Fruit fly (Drosophila melanogaster) whole organism, embryonic: ENCODE data around the gene CG1801.

Source experiments
- Abd-B ChIP-seq: fragments of 200-800 bp; sonication (Bioruptor generic); optimal IDR thresholded peaks from 2 replicates; lab custom pipeline; 2018; ENCODE audit warnings: missing biosample characterization, mild to moderate bottlenecking, missing genetic modification characterization, moderate library complexity
- Antp ChIP-seq: fragments of 200-800 bp; sonication (Bioruptor generic); optimal IDR thresholded peaks from 3 replicates; lab custom pipeline; 2016; ENCODE audit warnings: missing biosample characterization, missing genetic modification characterization
- Bgb ChIP-seq: fragments of 200-800 bp; sonication (Bioruptor generic); IDR thresholded peaks from 2 replicates; pipeline ENCODE4 v1.3.6; 2022; ENCODE audit warnings: missing biosample characterization, missing genetic modification characterization; ENCODE audit not compliant: partially characterized antibody
- C15 ChIP-seq: fragments of 200-800 bp; sonication (Bioruptor generic); IDR thresholded peaks from 3 replicates; pipeline ENCODE4 v1.3.6; 2022; ENCODE audit warnings: missing biosample characterization, missing genetic modification characterization
- CG10366 ChIP-seq: fragments of 200-800 bp; sonication (Bioruptor generic); IDR thresholded peaks from 2 replicates; pipeline ENCODE4 v1.3.6; 2022; ENCODE audit warnings: missing biosample characterization, missing genetic modification characterization
- CG10654 ChIP-seq: fragments of 200-800 bp; sonication (Bioruptor generic); optimal IDR thresholded peaks from 2 replicates; lab custom pipeline; 2016; ENCODE audit warnings: missing biosample characterization, missing genetic modification characterization
- CG11085 ChIP-seq: fragments of 200-800 bp; sonication (Bioruptor generic); IDR thresholded peaks from 2 replicates; pipeline ENCODE4 v1.3.6; 2022; ENCODE audit warnings: missing biosample characterization, missing genetic modification characterization
- CG15601 ChIP-seq: fragments of 200-800 bp; sonication (Bioruptor generic); optimal IDR thresholded peaks from 3 replicates; lab custom pipeline; 2019; ENCODE audit warnings: missing biosample characterization, mild to moderate bottlenecking, missing genetic modification characterization, moderate library complexity
- CG1602 ChIP-seq: fragments of 200-800 bp; sonication (Bioruptor generic); optimal IDR thresholded peaks from 3 replicates; lab custom pipeline; 2016; ENCODE audit warnings: missing biosample characterization, missing genetic modification characterization
- CG17385 ChIP-seq: fragments of 200-800 bp; sonication (Bioruptor generic); optimal IDR thresholded peaks from 3 replicates; lab custom pipeline; 2018; ENCODE audit warnings: missing biosample characterization, mild to moderate bottlenecking, missing genetic modification characterization
- CG32532 ChIP-seq: fragments of 200-800 bp; sonication (Bioruptor generic); IDR thresholded peaks from 2 replicates; pipeline ENCODE4 v1.3.6; 2022; ENCODE audit warnings: missing biosample characterization, missing genetic modification characterization
- CG34376 ChIP-seq: fragments of 200-800 bp; sonication (Bioruptor generic); optimal IDR thresholded peaks from 2 replicates; lab custom pipeline; 2018; ENCODE audit warnings: missing biosample characterization, mild to moderate bottlenecking, missing genetic modification characterization
- CG5180 ChIP-seq: fragments of 200-800 bp; sonication (Bioruptor generic); optimal IDR thresholded peaks from 3 replicates; lab custom pipeline; 2017; ENCODE audit warnings: missing biosample characterization, missing genetic modification characterization, mild to moderate bottlenecking, moderate library complexity, missing genetic modification reagents
- CG5245 ChIP-seq: fragments of 200-800 bp; sonication (Bioruptor generic); optimal IDR thresholded peaks from 3 replicates; lab custom pipeline; 2016; ENCODE audit warnings: missing biosample characterization, missing genetic modification characterization
- CG7357 ChIP-seq: fragments of 200-800 bp; sonication (Bioruptor generic); IDR thresholded peaks from 3 replicates; pipeline ENCODE4 v1.3.6; 2022; ENCODE audit warnings: missing biosample characterization, missing genetic modification characterization
- CG7745 ChIP-seq: fragments of 200-800 bp; sonication (Bioruptor generic); optimal IDR thresholded peaks from 2 replicates; lab custom pipeline; 2018; ENCODE audit warnings: missing biosample characterization, mild to moderate bottlenecking, missing genetic modification characterization, moderate library complexity
- CG7928 ChIP-seq: fragments of 200-800 bp; sonication (Bioruptor generic); optimal IDR thresholded peaks from 2 replicates; lab custom pipeline; 2017; ENCODE audit warnings: missing biosample characterization, mild to moderate bottlenecking, missing genetic modification characterization
- CG8089 ChIP-seq: fragments of 200-800 bp; sonication (Bioruptor generic); optimal IDR thresholded peaks from 3 replicates; lab custom pipeline; 2016; ENCODE audit warnings: missing biosample characterization, missing genetic modification characterization
- CG9932 ChIP-seq: fragments of 200-800 bp; sonication (Bioruptor generic); IDR thresholded peaks from 2 replicates; pipeline ENCODE4 v1.3.6; 2022; ENCODE audit warnings: missing biosample characterization, missing genetic modification characterization
- CkIIα-i1 ChIP-seq: fragments of 200-800 bp; sonication (Bioruptor generic); IDR thresholded peaks from 2 replicates; pipeline ENCODE4 v1.3.6; 2022; ENCODE audit warnings: missing biosample characterization, missing genetic modification characterization
- Dll ChIP-seq: fragments of 200-800 bp; sonication (Bioruptor generic); IDR thresholded peaks from 4 replicates; pipeline ENCODE4 v1.3.6; 2022; ENCODE audit warnings: missing biosample characterization, missing genetic modification characterization; ENCODE audit not compliant: partially characterized antibody
- Dref ChIP-seq: fragments of 200-800 bp; sonication (Bioruptor generic); IDR thresholded peaks from 2 replicates; pipeline ENCODE4 v1.3.6; 2022; ENCODE audit warnings: missing biosample characterization, missing genetic modification characterization
- Fer2 ChIP-seq: fragments of 200-800 bp; sonication (Bioruptor generic); optimal IDR thresholded peaks from 2 replicates; lab custom pipeline; 2018; ENCODE audit warnings: missing biosample characterization, mild to moderate bottlenecking, missing genetic modification characterization, moderate library complexity
- Hr39 ChIP-seq: fragments of >200 bp; optimal IDR thresholded peaks from 2 replicates; lab custom pipeline; 2017
- Lhr ChIP-seq: fragments of 200-800 bp; sonication (Bioruptor generic); optimal IDR thresholded peaks from 3 replicates; lab custom pipeline; 2017; ENCODE audit warnings: mild to moderate bottlenecking, missing biosample characterization, missing genetic modification reagents, missing genetic modification characterization
- Meics ChIP-seq: fragments of 200-800 bp; sonication (Bioruptor generic); optimal IDR thresholded peaks from 2 replicates; lab custom pipeline; 2017; ENCODE audit warnings: missing biosample characterization, mild to moderate bottlenecking, missing genetic modification characterization
- Nf-YB ChIP-seq: fragments of 200-800 bp; sonication (Bioruptor generic); optimal IDR thresholded peaks from 3 replicates; lab custom pipeline; 2019; ENCODE audit warnings: missing biosample characterization, mild to moderate bottlenecking, missing genetic modification characterization, moderate library complexity
- NfI ChIP-seq: fragments of 200-800 bp; sonication (Bioruptor generic); optimal IDR thresholded peaks from 3 replicates; lab custom pipeline; 2018; ENCODE audit warnings: missing biosample characterization, mild to moderate bottlenecking, missing genetic modification characterization, moderate library complexity
- Spps ChIP-seq: fragments of 200-800 bp; sonication (Bioruptor generic); optimal IDR thresholded peaks from 2 replicates; lab custom pipeline; 2018; ENCODE audit warnings: missing biosample characterization, mild to moderate bottlenecking, missing genetic modification characterization
- aop ChIP-seq: fragments of 200-800 bp; sonication (Bioruptor generic); IDR thresholded peaks from 2 replicates; pipeline ENCODE4 v1.3.6; 2022; ENCODE audit warnings: missing biosample characterization, missing genetic modification characterization
- ato ChIP-seq: fragments of 200-800 bp; sonication (Bioruptor generic); IDR thresholded peaks from 2 replicates; pipeline ENCODE4 v1.3.6; 2022; ENCODE audit warnings: missing biosample characterization, missing genetic modification characterization; ENCODE audit not compliant: partially characterized antibody
- bowl ChIP-seq: fragments of 200-800 bp; sonication (Bioruptor generic); IDR thresholded peaks from 2 replicates; pipeline ENCODE4 v1.3.6; 2022; ENCODE audit warnings: missing biosample characterization, missing genetic modification characterization
- caup ChIP-seq: fragments of 200-800 bp; sonication (Bioruptor generic); optimal IDR thresholded peaks from 3 replicates; lab custom pipeline; 2017; ENCODE audit warnings: missing biosample characterization, mild to moderate bottlenecking, missing genetic modification characterization, moderate library complexity; ENCODE audit not compliant: severe bottlenecking
- dm ChIP-seq: fragments of 200-800 bp; sonication (Bioruptor generic); optimal IDR thresholded peaks from 3 replicates; lab custom pipeline; 2016; ENCODE audit warnings: missing biosample characterization, missing genetic modification characterization
- dysf ChIP-seq: fragments of 200-800 bp; sonication (Bioruptor generic); IDR thresholded peaks from 3 replicates; pipeline ENCODE4 v1.3.6; 2022; ENCODE audit warnings: missing biosample characterization, missing genetic modification characterization
- eve ChIP-seq, 2 experiments: fragments of >200 bp; optimal IDR thresholded peaks; 2 replicates each; lab custom pipeline; 2017; ENCODE audit warnings: missing biosample characterization in 2 of 2, missing genetic modification characterization in 2 of 2
- fd3F ChIP-seq: fragments of 200-800 bp; sonication (Bioruptor generic); optimal IDR thresholded peaks from 2 replicates; lab custom pipeline; 2018; ENCODE audit warnings: missing biosample characterization, mild to moderate bottlenecking, missing genetic modification characterization, moderate library complexity
- grau ChIP-seq: fragments of 200-800 bp; optimal IDR thresholded peaks from 3 replicates; lab custom pipeline; 2019; ENCODE audit warnings: missing biosample characterization, mild to moderate bottlenecking, missing genetic modification characterization, moderate library complexity
- h ChIP-seq: fragments of >200 bp; optimal IDR thresholded peaks from 2 replicates; lab custom pipeline; 2017
- hth ChIP-seq: fragments of >200 bp; optimal IDR thresholded peaks from 2 replicates; lab custom pipeline; 2017; ENCODE audit warnings: inconsistent platforms
- inv ChIP-seq: fragments of 200-800 bp; sonication (Bioruptor generic); IDR thresholded peaks from 2 replicates; pipeline ENCODE4 v1.3.6; 2022; ENCODE audit warnings: missing biosample characterization, missing genetic modification characterization; ENCODE audit not compliant: partially characterized antibody
- jigr1 ChIP-seq: fragments of 200-800 bp; sonication (Bioruptor generic); IDR thresholded peaks from 3 replicates; pipeline ENCODE4 v1.3.6; 2022; ENCODE audit warnings: missing biosample characterization, missing genetic modification characterization
- klu ChIP-seq: fragments of 200-800 bp; sonication (Bioruptor generic); IDR thresholded peaks from 2 replicates; pipeline ENCODE4 v1.3.6; 2022; ENCODE audit warnings: missing biosample characterization, missing genetic modification characterization
- lov ChIP-seq, 2 experiments: fragments of 200-800 bp in 1 of 2; fragments of >200 bp in 1 of 2; sonication (Bioruptor generic) in 1 of 2; IDR thresholded peaks in 1 of 2; optimal IDR thresholded peaks in 1 of 2; 2 replicates in 1 of 2; 3 replicates in 1 of 2; pipeline versions ENCODE4 v1.3.6 to Lab custom; 2017 to 2022; ENCODE audit warnings: missing biosample characterization in 1 of 2, missing genetic modification characterization in 1 of 2
- pfk ChIP-seq: fragments of 200-800 bp; sonication (Bioruptor generic); optimal IDR thresholded peaks from 2 replicates; lab custom pipeline; 2018; ENCODE audit warnings: missing biosample characterization, mild to moderate bottlenecking, missing genetic modification characterization, moderate library complexity
- repo ChIP-seq: fragments of 200-800 bp; sonication (Bioruptor generic); optimal IDR thresholded peaks from 2 replicates; lab custom pipeline; 2016; ENCODE audit warnings: missing biosample characterization, missing genetic modification characterization
- slbo ChIP-seq: fragments of 200-800 bp; sonication (Bioruptor generic); IDR thresholded peaks from 2 replicates; pipeline ENCODE4 v1.3.6; 2022; ENCODE audit warnings: missing biosample characterization, missing genetic modification characterization
- tap ChIP-seq: fragments of 200-800 bp; optimal IDR thresholded peaks from 3 replicates; lab custom pipeline; 2019; ENCODE audit warnings: missing biosample characterization, mild to moderate bottlenecking, missing genetic modification characterization, moderate library complexity
- usp ChIP-seq: fragments of >200 bp; optimal IDR thresholded peaks from 2 replicates; lab custom pipeline; 2017; ENCODE audit warnings: missing biosample characterization, missing genetic modification characterization
- zf30C ChIP-seq: fragments of 200-800 bp; sonication (Bioruptor generic); optimal IDR thresholded peaks from 3 replicates; lab custom pipeline; 2018; ENCODE audit warnings: missing biosample characterization, mild to moderate bottlenecking, missing genetic modification characterization
- zfh1 ChIP-seq: fragments of 200-800 bp; sonication (Bioruptor generic); IDR thresholded peaks from 3 replicates; pipeline ENCODE4 v1.3.6; 2022; ENCODE audit warnings: missing biosample characterization, missing genetic modification characterization

Gene CG1801

DNA sequence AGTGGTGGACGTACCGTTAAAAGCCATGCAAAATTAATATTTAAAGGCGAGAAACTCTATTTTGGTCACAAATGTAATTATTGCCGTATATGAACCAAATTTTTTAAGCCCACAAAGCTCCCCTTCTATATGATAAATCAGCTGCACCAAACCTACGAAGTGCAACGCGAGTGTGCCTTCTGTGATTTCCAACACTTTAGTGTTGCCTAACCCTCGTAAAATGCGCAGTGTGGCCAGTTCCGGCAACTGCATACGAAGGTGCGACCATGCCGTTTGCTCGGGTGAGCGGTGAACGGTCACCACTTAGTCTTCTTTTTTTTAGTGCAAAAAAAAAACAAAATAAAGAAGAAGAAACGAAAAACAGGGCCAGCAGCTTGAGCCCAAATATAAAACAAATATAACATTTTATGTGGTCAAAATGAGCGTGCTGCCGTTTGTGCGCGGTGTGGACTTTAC lies 22.2 kb upstream of the CG1801 start, which contains the start of the genes tty and fliI (continued):
- peak; percentile 60 for TF ChIP-seq tap
- TF ChIP-seq usp (GFP tag; lab: Kevin White, UChicago): no peak
- peak; percentile 75 for TF ChIP-seq CG7357 (GFP tag; lab: Robert Waterston, UW)
- TF ChIP-seq CG7928: peak; percentile 46
- peak; percentile 47 for TF ChIP-seq Spps
- TF ChIP-seq CG32532 (GFP tag; lab: Robert Waterston, UW): peak; percentile 92
- TF ChIP-seq Antp (GFP tag; lab: Kevin White, UChicago): peak; percentile 88
- TF ChIP-seq slbo (GFP tag; lab: Robert Waterston, UW): peak; percentile 95
- peak; percentile 83 for TF ChIP-seq Meics (GFP tag; lab: Kevin White, UChicago)
- peak; percentile 62 for TF ChIP-seq CG5245 (GFP tag; lab: Kevin White, UChicago)
- TF ChIP-seq hth: no peak
- peak; percentile 75 for TF ChIP-seq grau (tag; lab: Kevin White, UChicago)
- TF ChIP-seq dysf: peak; percentile 91
- peak; percentile 88 for TF ChIP-seq Lhr
- peak; percentile 58 for TF ChIP-seq CG34376
- TF ChIP-seq aop (GFP tag; lab: Robert Waterston, UW): peak; percentile 60; the same call in 1 of the 2 replicates
- peak; percentile 83 for TF ChIP-seq CG11085
- no peak for TF ChIP-seq Hr39 (lab: Kevin White, UChicago)
- peak; percentile 46 for TF ChIP-seq Dref (GFP tag; lab: Robert Waterston, UW)
- peak; percentile 33 for TF ChIP-seq pfk (GFP tag; lab: Kevin White, UChicago)
- peak; percentile 91 for TF ChIP-seq CG9932 (GFP tag; lab: Robert Waterston, UW)
- peak; percentile 1 for TF ChIP-seq Fer2 (tag; lab: Kevin White, UChicago)
- peak; percentile 68 for TF ChIP-seq CG8089 (GFP tag; lab: Kevin White, UChicago)
- TF ChIP-seq zfh1 (GFP tag; lab: Robert Waterston, UW): peak; percentile 93
- peak; percentile 32; the same call in 1 of the 2 replicates for TF ChIP-seq inv (GFP tag; lab: Robert Waterston, UW)
- no peak for TF ChIP-seq eve (GFP tag; optimal IDR thresholded peaks at IDR 0.05; lab: Kevin White, UChicago)
- peak; percentile 85 for TF ChIP-seq klu (GFP tag; lab: Robert Waterston, UW)
- no peak for TF ChIP-seq CG5180 (GFP tag; lab: Kevin White, UChicago)
- TF ChIP-seq jigr1 (GFP tag; lab: Robert Waterston, UW): peak; percentile 78; the same call in 2 of the 3 replicates
- peak; percentile 67 for TF ChIP-seq fd3F (GFP tag; lab: Kevin White, UChicago)
- no peak for TF ChIP-seq h
- peak; percentile 90 for TF ChIP-seq CG10366
- no peak for TF ChIP-seq lov (optimal IDR thresholded peaks at IDR 0.05; lab: Kevin White, UChicago)
- peak; percentile 85 for TF ChIP-seq lov (GFP tag; IDR thresholded peaks at IDR 0.05; lab: Robert Waterston, UW)
- TF ChIP-seq Dll: 0 out of 4 replicates have a peak, but pooled peaks have one; percentile 24
- peak; percentile 46 for TF ChIP-seq CG15601
- 0 out of 2 replicates have a peak, but pooled peaks have one; percentile 25 for TF ChIP-seq CkIIα-i1 (GFP tag; lab: Robert Waterston, UW)
- TF ChIP-seq CG10654 (GFP tag; lab: Kevin White, UChicago): peak; percentile 78
- no peak for TF ChIP-seq zf30C (GFP tag; lab: Kevin White, UChicago)
- TF ChIP-seq repo (GFP tag; lab: Kevin White, UChicago): peak; percentile 74
- TF ChIP-seq Abd-B: peak; percentile 89
- TF ChIP-seq Nf-YB (GFP tag; lab: Kevin White, UChicago): peak; percentile 37
- peak; percentile 90 for TF ChIP-seq CG17385 (GFP tag; lab: Kevin White, UChicago)
- no peak for TF ChIP-seq CG7745 (tag; lab: Kevin White, UChicago)
- peak; percentile 80 for TF ChIP-seq CG1602 (GFP tag; lab: Kevin White, UChicago)
- TF ChIP-seq C15 (GFP tag; lab: Robert Waterston, UW): 0 out of 3 replicates have a peak, but pooled peaks have one; percentile 45
- peak; percentile 72 for TF ChIP-seq bowl (GFP tag; lab: Robert Waterston, UW)
- TF ChIP-seq caup (GFP tag; lab: Kevin White, UChicago): peak; percentile 79
- no peak for TF ChIP-seq ato (GFP tag; lab: Robert Waterston, UW)
- TF ChIP-seq dm: peak; percentile 75
- TF ChIP-seq NfI: peak; percentile 82
- TF ChIP-seq Bgb (GFP tag; lab: Robert Waterston, UW): no peak
